Fruit fly (Drosophila melanogaster): ENCODE data around the gene CG11563.

CG11563 gene

dm6 chr3R:31725486-31726227 is 11.2 kb upstream of the CG11563 start (continued):
- TF ChIP-seq CG11695 (GFP tag; IDR thresholded peaks at IDR 0.05) (no peak), CG4707 (GFP tag; optimal IDR thresholded peaks at IDR 0.05) (no peak), tio (GFP tag; optimal IDR thresholded peaks at IDR 0.05) (no peak), hth (optimal IDR thresholded peaks at IDR 0.05) (no peak), gro (GFP tag; optimal IDR thresholded peaks at IDR 0.05) (no peak), Lpt (GFP tag; optimal IDR thresholded peaks at IDR 0.05) (no peak), ara (GFP tag; IDR thresholded peaks at IDR 0.05) (no peak), abd-A (tag; optimal IDR thresholded peaks at IDR 0.05) (no peak), CG13424 (tag; optimal IDR thresholded peaks at IDR 0.05) (no peak), CG2875 (GFP tag; optimal IDR thresholded peaks at IDR 0.05) (no peak), CG34376 (GFP tag; optimal IDR thresholded peaks at IDR 0.05) (peak; percentile 11), CG13775 (GFP tag; optimal IDR thresholded peaks at IDR 0.05) (no peak), Oli (tag; optimal IDR thresholded peaks at IDR 0.05) (no peak), Spps (tag; optimal IDR thresholded peaks at IDR 0.05) (no peak), CG9876 (GFP tag; optimal IDR thresholded peaks at IDR 0.05) (no peak), stwl (tag; optimal IDR thresholded peaks at IDR 0.05) (no peak), CG11247 (GFP tag; IDR thresholded peaks at IDR 0.05) (no peak), da (GFP tag; optimal IDR thresholded peaks at IDR 0.05) (no peak), Aef1 (GFP tag; IDR thresholded peaks at IDR 0.05) (no peak), kay (GFP tag; optimal IDR thresholded peaks at IDR 0.05) (no peak), Atf-2 (GFP tag; optimal IDR thresholded peaks at IDR 0.05) (no peak), ssp (GFP tag; IDR thresholded peaks at IDR 0.05) (no peak), nmo (GFP tag; optimal IDR thresholded peaks at IDR 0.05) (no peak), CG10979 (tag; optimal IDR thresholded peaks at IDR 0.05) (no peak), CG14441 (GFP tag; IDR thresholded peaks at IDR 0.05) (no peak), gem (tag; optimal IDR thresholded peaks at IDR 0.05) (no peak), CG10543 (GFP tag; optimal IDR thresholded peaks at IDR 0.05) (no peak), slbo (GFP tag; IDR thresholded peaks at IDR 0.05) (no peak), gcm (GFP tag; optimal IDR thresholded peaks at IDR 0.05) (no peak), Jarid2 (GFP tag; optimal IDR thresholded peaks at IDR 0.05) (peak; percentile 62), Dbx (GFP tag; IDR thresholded peaks at IDR 0.05) (no peak), Ada2b (GFP tag; IDR thresholded peaks at IDR 0.05) (no peak), NFAT (GFP tag; IDR thresholded peaks at IDR 0.05) (peak; percentile 3; the same call in 1 of the 2 replicates), CG12769 (tag; optimal IDR thresholded peaks at IDR 0.05) (no peak), CG1024 (GFP tag; IDR thresholded peaks at IDR 0.05) (no peak), CG15011 (GFP tag; optimal IDR thresholded peaks at IDR 0.05) (no peak), croc (GFP tag; conservative IDR thresholded peaks at IDR 0.05) (no peak), mld (GFP tag; IDR thresholded peaks at IDR 0.05; ENCODE audit: partially characterized antibody) (no peak), Side (GFP tag; optimal IDR thresholded peaks at IDR 0.05) (no peak), sens-2 (GFP tag; IDR thresholded peaks at IDR 0.05) (0 out of 2 replicates have a peak, but pooled peaks have one; percentile 33), Deaf1 (tag; optimal IDR thresholded peaks at IDR 0.05) (peak; percentile 48), C15 (GFP tag; IDR thresholded peaks at IDR 0.05) (no peak), CG2120 (GFP tag; optimal IDR thresholded peaks at IDR 0.05) (no peak), knrl (GFP tag; IDR thresholded peaks at IDR 0.05; ENCODE audit: partially characterized antibody) (no peak), Hr39 (optimal IDR thresholded peaks at IDR 0.05) (no peak), CG1603 (tag; optimal IDR thresholded peaks at IDR 0.05) (no peak), Lhr (GFP tag; optimal IDR thresholded peaks at IDR 0.05) (no peak), ci (GFP tag; IDR thresholded peaks at IDR 0.05) (no peak), TFAM (GFP tag; optimal IDR thresholded peaks at IDR 0.05) (no peak), CG15601 (tag; optimal IDR thresholded peaks at IDR 0.05) (no peak), Atf6 (GFP tag; IDR thresholded peaks at IDR 0.05) (no peak)
